Fruit fly (Drosophila melanogaster) whole organism, embryonic: ENCODE data around the gene Indy.

Experiments
- ATbp ChIP-seq: fragments of 200-800 bp; sonication (Bioruptor generic); optimal IDR thresholded peaks from 2 replicates; lab custom pipeline; 2017; ENCODE audit warnings: missing biosample characterization, mild to moderate bottlenecking, missing genetic modification characterization, missing genetic modification reagents
- Aef1 ChIP-seq: fragments of 200-800 bp; sonication (Bioruptor generic); IDR thresholded peaks from 3 replicates; pipeline ENCODE4 v1.3.6; 2022; ENCODE audit warnings: missing biosample characterization, missing genetic modification characterization
- Awh ChIP-seq: fragments of 200-800 bp; sonication (Bioruptor generic); IDR thresholded peaks from 2 replicates; pipeline ENCODE4, ENCODE4 v1.3.6; 2022; ENCODE audit warnings: missing biosample characterization, missing genetic modification characterization
- CG10209 ChIP-seq: fragments of 200-800 bp; sonication (Bioruptor generic); optimal IDR thresholded peaks from 3 replicates; lab custom pipeline; 2017; ENCODE audit warnings: missing biosample characterization, mild to moderate bottlenecking, missing genetic modification characterization, missing genetic modification reagents
- CG1024 ChIP-seq: fragments of 200-800 bp; sonication (Bioruptor generic); IDR thresholded peaks from 2 replicates; pipeline ENCODE4 v1.3.6; 2022; ENCODE audit warnings: missing biosample characterization, missing genetic modification characterization
- CG12155 ChIP-seq: fragments of 200-800 bp; sonication (Bioruptor generic); optimal IDR thresholded peaks from 3 replicates; lab custom pipeline; 2016; ENCODE audit warnings: missing biosample characterization, missing genetic modification characterization
- CG1233 ChIP-seq: fragments of 200-800 bp; sonication (Bioruptor generic); optimal IDR thresholded peaks from 4 replicates; lab custom pipeline; 2018; ENCODE audit warnings: missing biosample characterization, mild to moderate bottlenecking, missing genetic modification characterization
- CG13424 ChIP-seq: fragments of 200-800 bp; sonication (Bioruptor generic); optimal IDR thresholded peaks from 2 replicates; lab custom pipeline; 2019; ENCODE audit warnings: missing biosample characterization, mild to moderate bottlenecking, missing genetic modification characterization, moderate library complexity
- CG14965 ChIP-seq: fragments of 200-800 bp; sonication (Bioruptor generic); optimal IDR thresholded peaks from 2 replicates; lab custom pipeline; 2016; ENCODE audit warnings: missing biosample characterization, missing genetic modification characterization, borderline replicate concordance
- CG15011 ChIP-seq: fragments of 200-800 bp; sonication (Bioruptor generic); optimal IDR thresholded peaks from 3 replicates; lab custom pipeline; 2018; ENCODE audit warnings: missing biosample characterization, mild to moderate bottlenecking, missing genetic modification characterization
- CG15601 ChIP-seq: fragments of 200-800 bp; sonication (Bioruptor generic); optimal IDR thresholded peaks from 3 replicates; lab custom pipeline; 2019; ENCODE audit warnings: missing biosample characterization, mild to moderate bottlenecking, missing genetic modification characterization, moderate library complexity
- CG17359 ChIP-seq: fragments of 200-800 bp; sonication (Bioruptor generic); optimal IDR thresholded peaks from 3 replicates; lab custom pipeline; 2018; ENCODE audit warnings: missing biosample characterization, mild to moderate bottlenecking, missing genetic modification characterization, moderate library complexity
- CG17612 ChIP-seq: fragments of 200-800 bp; sonication (Bioruptor generic); IDR thresholded peaks from 2 replicates; pipeline ENCODE4 v1.3.6; 2022; ENCODE audit warnings: missing biosample characterization, missing genetic modification characterization
- CG18011 ChIP-seq: fragments of 200-800 bp; sonication (Bioruptor generic); optimal IDR thresholded peaks from 2 replicates; lab custom pipeline; 2017; ENCODE audit warnings: missing biosample characterization, missing genetic modification characterization, mild to moderate bottlenecking, moderate library complexity, missing genotype
- CG2199 ChIP-seq: fragments of 200-800 bp; sonication (Bioruptor generic); IDR thresholded peaks from 3 replicates; pipeline ENCODE4 v1.3.6; 2022; ENCODE audit warnings: missing biosample characterization, missing genetic modification characterization
- CG31224 ChIP-seq: fragments of 200-800 bp; sonication (Bioruptor generic); IDR thresholded peaks from 2 replicates; pipeline ENCODE4 v1.3.6; 2022; ENCODE audit warnings: missing biosample characterization, missing genetic modification characterization
- CG32772 ChIP-seq: fragments of 200-800 bp; sonication (Bioruptor generic); IDR thresholded peaks from 2 replicates; pipeline ENCODE4 v1.3.6; 2022; ENCODE audit warnings: missing biosample characterization, missing genetic modification characterization
- CG3281 ChIP-seq: fragments of 200-800 bp; sonication (Bioruptor generic); optimal IDR thresholded peaks from 3 replicates; lab custom pipeline; 2017; ENCODE audit warnings: missing biosample characterization, mild to moderate bottlenecking, missing genetic modification characterization
- CG4707 ChIP-seq: fragments of 200-800 bp; sonication (Bioruptor generic); optimal IDR thresholded peaks from 2 replicates; lab custom pipeline; 2018; ENCODE audit warnings: missing biosample characterization, mild to moderate bottlenecking, missing genetic modification characterization, moderate library complexity
- CG4854 ChIP-seq: fragments of 200-800 bp; sonication (Bioruptor generic); optimal IDR thresholded peaks from 2 replicates; lab custom pipeline; 2016; ENCODE audit warnings: missing biosample characterization, missing genetic modification characterization, inconsistent platforms
- CG5245 ChIP-seq: fragments of 200-800 bp; sonication (Bioruptor generic); optimal IDR thresholded peaks from 3 replicates; lab custom pipeline; 2016; ENCODE audit warnings: missing biosample characterization, missing genetic modification characterization
- CG9727 ChIP-seq: fragments of 200-800 bp; sonication (Bioruptor generic); optimal IDR thresholded peaks from 3 replicates; lab custom pipeline; 2017; ENCODE audit warnings: missing biosample characterization, mild to moderate bottlenecking, missing genetic modification characterization
- CG9797 ChIP-seq: fragments of 200-800 bp; sonication (Bioruptor generic); optimal IDR thresholded peaks from 3 replicates; lab custom pipeline; 2018; ENCODE audit warnings: missing biosample characterization, mild to moderate bottlenecking, missing genetic modification characterization
- CG9817 ChIP-seq: fragments of 200-800 bp; sonication (Bioruptor generic); optimal IDR thresholded peaks from 2 replicates; lab custom pipeline; 2018; ENCODE audit warnings: missing biosample characterization, mild to moderate bottlenecking, missing genetic modification characterization, moderate library complexity
- CG9876 ChIP-seq: fragments of 200-800 bp; sonication (Bioruptor generic); optimal IDR thresholded peaks from 2 replicates; lab custom pipeline; 2016; ENCODE audit warnings: missing biosample characterization, missing genetic modification characterization
- CrebB ChIP-seq: fragments of 200-800 bp; sonication (Bioruptor generic); optimal IDR thresholded peaks from 3 replicates; lab custom pipeline; 2018; ENCODE audit warnings: missing biosample characterization, mild to moderate bottlenecking, missing genetic modification characterization
- Gug ChIP-seq: fragments of 200-800 bp; sonication (Bioruptor generic); IDR thresholded peaks from 4 replicates; pipeline ENCODE4 v1.3.6; 2022; ENCODE audit warnings: missing biosample characterization, missing genetic modification characterization
- HLH4C ChIP-seq: fragments of 200-800 bp; sonication (Bioruptor generic); IDR thresholded peaks from 3 replicates; pipeline ENCODE4 v1.3.6; 2022; ENCODE audit warnings: missing biosample characterization, missing genetic modification characterization; ENCODE audit not compliant: partially characterized antibody
- Hand ChIP-seq: fragments of 200-800 bp; sonication (Bioruptor generic); optimal IDR thresholded peaks from 2 replicates; lab custom pipeline; 2017; ENCODE audit warnings: mild to moderate bottlenecking, missing biosample characterization, missing genetic modification reagents, missing genetic modification characterization
- MESR4 ChIP-seq: fragments of 200-800 bp; sonication (Bioruptor generic); optimal IDR thresholded peaks from 2 replicates; lab custom pipeline; 2018; ENCODE audit warnings: missing biosample characterization, mild to moderate bottlenecking, missing genetic modification characterization, moderate library complexity
- Med ChIP-seq: fragments of 200-800 bp; sonication (Bioruptor generic); peaks from one replicate; lab custom pipeline; 2016; ENCODE audit warnings: missing biosample characterization, missing genetic modification characterization, mild to moderate bottlenecking, inconsistent platforms, moderate library complexity
- Meics ChIP-seq: fragments of 200-800 bp; sonication (Bioruptor generic); optimal IDR thresholded peaks from 2 replicates; lab custom pipeline; 2017; ENCODE audit warnings: missing biosample characterization, mild to moderate bottlenecking, missing genetic modification characterization
- Sin3A ChIP-seq: fragments of >200 bp; optimal IDR thresholded peaks from 2 replicates; lab custom pipeline; 2018
- Ssrp ChIP-seq: fragments of 200-800 bp; sonication (Bioruptor generic); optimal IDR thresholded peaks from 2 replicates; lab custom pipeline; 2018; ENCODE audit warnings: missing biosample characterization, mild to moderate bottlenecking, missing genetic modification characterization, moderate library complexity
- ato ChIP-seq: fragments of 200-800 bp; sonication (Bioruptor generic); IDR thresholded peaks from 2 replicates; pipeline ENCODE4 v1.3.6; 2022; ENCODE audit warnings: missing biosample characterization, missing genetic modification characterization; ENCODE audit not compliant: partially characterized antibody
- btn ChIP-seq: fragments of 200-800 bp; sonication (Bioruptor generic); optimal IDR thresholded peaks from 2 replicates; lab custom pipeline; 2016; ENCODE audit warnings: missing biosample characterization, missing genetic modification characterization
- cato ChIP-seq: fragments of 200-800 bp; sonication (Bioruptor generic); optimal IDR thresholded peaks from 2 replicates; lab custom pipeline; 2016; ENCODE audit warnings: missing biosample characterization, missing genetic modification characterization, borderline replicate concordance
- dmrt11E ChIP-seq: fragments of 200-800 bp; sonication (Bioruptor generic); optimal IDR thresholded peaks from 3 replicates; lab custom pipeline; 2018; ENCODE audit warnings: missing biosample characterization, mild to moderate bottlenecking, missing genetic modification characterization, moderate library complexity
- dpn ChIP-seq, 2 experiments: fragments of 200-800 bp; sonication (Bioruptor generic); optimal IDR thresholded peaks; 3 replicates each; lab custom pipeline; 2016; ENCODE audit warnings: missing biosample characterization in 2 of 2, missing genetic modification characterization in 2 of 2
- gsb ChIP-seq: fragments of 200-800 bp; sonication (Bioruptor generic); IDR thresholded peaks from 2 replicates; pipeline ENCODE4 v1.3.6; 2022; ENCODE audit warnings: missing biosample characterization, missing genetic modification characterization
- her ChIP-seq: fragments of 200-800 bp; sonication (Bioruptor generic); optimal IDR thresholded peaks from 2 replicates; lab custom pipeline; 2016; ENCODE audit warnings: missing biosample characterization, missing genetic modification characterization
- ind ChIP-seq: fragments of 200-800 bp; sonication (Bioruptor generic); optimal IDR thresholded peaks from 3 replicates; lab custom pipeline; 2016; ENCODE audit warnings: missing biosample characterization, missing genetic modification characterization
- kni ChIP-seq: fragments of 200-800 bp; sonication (Bioruptor generic); optimal IDR thresholded peaks from 3 replicates; lab custom pipeline; 2017; ENCODE audit warnings: mild to moderate bottlenecking, missing biosample characterization, missing genetic modification reagents, missing genetic modification characterization
- lbe ChIP-seq: fragments of 200-800 bp; sonication (Bioruptor generic); optimal IDR thresholded peaks from 2 replicates; lab custom pipeline; 2016; ENCODE audit warnings: missing biosample characterization, mild to moderate bottlenecking, missing genetic modification characterization
- psq ChIP-seq: fragments of 200-800 bp; sonication (Bioruptor generic); optimal IDR thresholded peaks from 2 replicates; lab custom pipeline; 2017; ENCODE audit warnings: missing biosample characterization, missing genetic modification characterization
- seq ChIP-seq: fragments of 200-800 bp; sonication (Bioruptor generic); IDR thresholded peaks from 2 replicates; pipeline ENCODE4 v1.3.6; 2022; ENCODE audit warnings: missing biosample characterization, missing genetic modification characterization
- sisA ChIP-seq: fragments of 200-800 bp; sonication (Bioruptor generic); IDR thresholded peaks from 2 replicates; pipeline ENCODE4 v1.3.6; 2022; ENCODE audit warnings: missing biosample characterization, missing genetic modification characterization
- tll ChIP-seq, 2 experiments: fragments of 200-800 bp in 1 of 2; fragments of >200 bp in 1 of 2; sonication (Bioruptor generic) in 1 of 2; optimal IDR thresholded peaks; 2 replicates each; lab custom pipeline; 2017 to 2019; ENCODE audit warnings: missing biosample characterization in 2 of 2, missing genetic modification characterization in 2 of 2, mild to moderate bottlenecking in 1 of 2, moderate library complexity in 1 of 2
- zen ChIP-seq: fragments of 200-800 bp; sonication (Bioruptor generic); optimal IDR thresholded peaks from 3 replicates; lab custom pipeline; 2018; ENCODE audit warnings: missing biosample characterization, mild to moderate bottlenecking, missing genetic modification characterization, moderate library complexity
- zfh1 ChIP-seq: fragments of 200-800 bp; sonication (Bioruptor generic); IDR thresholded peaks from 3 replicates; pipeline ENCODE4 v1.3.6; 2022; ENCODE audit warnings: missing biosample characterization, missing genetic modification characterization

Indy gene

DNA sequence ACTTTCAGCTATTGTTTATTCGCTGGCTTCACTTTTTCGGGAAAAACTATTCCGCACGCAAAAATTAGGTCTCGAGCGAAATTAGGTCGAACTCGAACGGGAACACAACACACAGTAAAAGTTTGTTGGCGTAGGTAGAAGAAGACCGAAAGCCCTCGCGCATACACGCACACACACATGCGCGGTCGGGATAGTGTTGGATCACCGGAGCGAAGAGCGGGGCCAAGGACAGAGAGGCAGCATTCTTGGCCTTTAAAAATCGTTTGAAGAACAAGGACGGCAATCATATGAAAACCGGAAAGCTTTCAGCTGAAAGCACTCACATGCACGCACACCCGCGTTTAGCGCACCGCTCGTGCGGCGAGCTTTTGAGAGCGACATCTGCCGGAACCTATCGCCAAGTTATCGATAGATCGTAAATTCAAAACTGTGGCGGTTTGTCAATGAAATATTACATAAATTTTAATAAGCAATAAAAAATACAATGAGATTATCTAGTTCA is 44.8 kb downstream of the Indy start, which contains the start of gene ftz-f1 (continued):
- TF ChIP-seq psq (GFP tag; lab: Kevin White, UChicago) (no peak), ATbp (GFP tag; lab: Kevin White, UChicago) (no peak), CG4854 (GFP tag; lab: Kevin White, UChicago) (no peak), CG9797 (GFP tag; lab: Kevin White, UChicago) (peak; percentile 16), btn (no peak), ato (GFP tag; lab: Robert Waterston, UW) (peak; percentile 80), CG9727 (GFP tag; lab: Kevin White, UChicago) (no peak), sisA (GFP tag; lab: Robert Waterston, UW) (no peak), CG10209 (GFP tag; lab: Kevin White, UChicago) (no peak), CG1024 (GFP tag; lab: Robert Waterston, UW) (no peak), CG18011 (GFP tag; lab: Kevin White, UChicago) (peak; percentile 3), CG32772 (GFP tag; lab: Robert Waterston, UW) (no peak), CG3281 (peak; percentile 19), CG2199 (GFP tag; lab: Robert Waterston, UW) (0 out of 3 replicates have a peak, but pooled peaks have one; percentile 27), tll (GFP tag; optimal IDR thresholded peaks at IDR 0.05; lab: Kevin White, UChicago) (no peak), MESR4 (no peak), CG9817 (tag; lab: Kevin White, UChicago) (peak; percentile 9), CG9876 (GFP tag; lab: Kevin White, UChicago) (no peak), Gug (GFP tag; lab: Robert Waterston, UW) (no peak), kni (peak; percentile 83), gsb (GFP tag; lab: Robert Waterston, UW) (no peak), lbe (peak; percentile 19), CG15011 (no peak), seq (GFP tag; lab: Robert Waterston, UW) (no peak), Hand (no peak), Sin3A (lab: Kevin White, UChicago) (no peak), CG5245 (GFP tag; lab: Kevin White, UChicago) (no peak), CrebB (tag; lab: Kevin White, UChicago) (peak; percentile 70), CG31224 (GFP tag; lab: Robert Waterston, UW) (no peak), CG17359 (tag; lab: Kevin White, UChicago) (no peak), ind (GFP tag; lab: Kevin White, UChicago) (no peak), zen (tag; lab: Kevin White, UChicago) (no peak), CG17612 (GFP tag; lab: Robert Waterston, UW) (no peak), Aef1 (GFP tag; lab: Robert Waterston, UW) (peak; percentile 16; the same call in 1 of the 3 replicates), Ssrp (no peak), CG12155 (GFP tag; lab: Kevin White, UChicago) (peak; percentile 15), dmrt11E (no peak), zfh1 (GFP tag; lab: Robert Waterston, UW) (no peak), CG15601 (no peak), Awh (no peak), CG13424 (tag; lab: Kevin White, UChicago) (no peak), Meics (GFP tag; lab: Kevin White, UChicago) (no peak), dpn (GFP tag; optimal IDR thresholded peaks at IDR 0.05; lab: Kevin White, UChicago) (peak in 1 of 2 experiments; percentile 21), CG4707 (GFP tag; lab: Kevin White, UChicago) (peak; percentile 4), cato (GFP tag; lab: Kevin White, UChicago) (no peak), Med (GFP tag; lab: Kevin White, UChicago) (peak; percentile 69), CG14965 (no peak), HLH4C (GFP tag; lab: Robert Waterston, UW) (peak; percentile 78), CG1233 (peak; percentile 28), her (GFP tag; lab: Kevin White, UChicago) (peak; percentile 36)
